Fruit fly (Drosophila melanogaster): ENCODE measurements around the gene Spt7.

The Spt7 gene

dm6 chrX:17870614-17871394 is 20.5 kb downstream of the Spt7 start:
- TF ChIP-seq Eip75B (GFP tag; optimal IDR thresholded peaks at IDR 0.05), result peak; percentile 12
- TF ChIP-seq CG34406 (GFP tag; optimal IDR thresholded peaks at IDR 0.05), result no peak
- no peak for TF ChIP-seq CG31627 (GFP tag; optimal IDR thresholded peaks at IDR 0.05)
- no peak for TF ChIP-seq acj6 (GFP tag; optimal IDR thresholded peaks at IDR 0.05)
- no peak for TF ChIP-seq CG7368 (GFP tag; optimal IDR thresholded peaks at IDR 0.05)
- no peak for TF ChIP-seq CG11294 (GFP tag; IDR thresholded peaks at IDR 0.05)
- no peak for TF ChIP-seq fd59A (GFP tag; optimal IDR thresholded peaks at IDR 0.05)
- TF ChIP-seq ss (GFP tag; optimal IDR thresholded peaks at IDR 0.05), result no peak
- no peak for TF ChIP-seq salr (GFP tag; optimal IDR thresholded peaks at IDR 0.05)
- TF ChIP-seq CG6854 (GFP tag; optimal IDR thresholded peaks at IDR 0.05), result peak; percentile 6
- no peak for TF ChIP-seq OdsH (GFP tag; optimal IDR thresholded peaks at IDR 0.05)
- TF ChIP-seq CG15336 (GFP tag; IDR thresholded peaks at IDR 0.05), result peak; percentile 37; the same call in 1 of the 2 replicates
- TF ChIP-seq CG1621 (tag; optimal IDR thresholded peaks at IDR 0.05), result no peak
- no peak for TF ChIP-seq CG10631 (GFP tag; optimal IDR thresholded peaks at IDR 0.05)
- peak; percentile 47 for TF ChIP-seq svp (GFP tag)
- no peak for TF ChIP-seq Gug (GFP tag; IDR thresholded peaks at IDR 0.05)
- peak; percentile 4 for TF ChIP-seq Hr4 (GFP tag; optimal IDR thresholded peaks at IDR 0.05)
- peak; percentile 54 for TF ChIP-seq Eip78C (GFP tag)
- no peak for TF ChIP-seq lz (GFP tag; optimal IDR thresholded peaks at IDR 0.05)
- TF ChIP-seq CG8319 (GFP tag; optimal IDR thresholded peaks at IDR 0.05), result no peak
- TF ChIP-seq dsx (GFP tag; optimal IDR thresholded peaks at IDR 0.05; ENCODE audit: poor library complexity, severe bottlenecking), result no peak
- TF ChIP-seq pdm3 (GFP tag; optimal IDR thresholded peaks at IDR 0.05), result no peak
- TF ChIP-seq Hr39 (GFP tag; optimal IDR thresholded peaks at IDR 0.05), result no peak
- no peak for TF ChIP-seq CG4318 (GFP tag; optimal IDR thresholded peaks at IDR 0.05)
- TF ChIP-seq Met (GFP tag; optimal IDR thresholded peaks at IDR 0.05), result no peak
- TF ChIP-seq CG6163 (GFP tag; IDR thresholded peaks at IDR 0.05), result peak; percentile 43; the same call in 2 of the 3 replicates
- TF ChIP-seq Hr38 (GFP tag; optimal IDR thresholded peaks at IDR 0.05), result no peak
- no peak for TF ChIP-seq Ets21C (GFP tag; optimal IDR thresholded peaks at IDR 0.05)
- TF ChIP-seq Eip93F (GFP tag; optimal IDR thresholded peaks at IDR 0.05), result no peak
- TF ChIP-seq fd85E (GFP tag; optimal IDR thresholded peaks at IDR 0.05), result no peak
- TF ChIP-seq CG11902 (GFP tag; optimal IDR thresholded peaks at IDR 0.05), result no peak
- TF ChIP-seq eg (GFP tag; IDR thresholded peaks at IDR 0.05), result 0 out of 3 replicates have a peak, but pooled peaks have one; percentile 23
- 0 out of 3 replicates have a peak, but pooled peaks have one; percentile 34 for TF ChIP-seq CG8119 (GFP tag; IDR thresholded peaks at IDR 0.05)
- no peak for TF ChIP-seq Smox (GFP tag; optimal IDR thresholded peaks at IDR 0.05)
- TF ChIP-seq Sox102F (GFP tag; optimal IDR thresholded peaks at IDR 0.05), result no peak
- TF ChIP-seq Lpt (GFP tag; optimal IDR thresholded peaks at IDR 0.05), result peak; percentile 24
- no peak for TF ChIP-seq CG8632 (GFP tag; optimal IDR thresholded peaks at IDR 0.05)

dm6 chrX:17872310-17872709 is 22.1 kb downstream of the Spt7 start:
- TF ChIP-seq CG3919 (GFP tag; optimal IDR thresholded peaks at IDR 0.05) (no peak), dsx (GFP tag; optimal IDR thresholded peaks at IDR 0.05; ENCODE audit: poor library complexity, severe bottlenecking) (no peak), achi (GFP tag; optimal IDR thresholded peaks at IDR 0.05) (no peak), ss (GFP tag; optimal IDR thresholded peaks at IDR 0.05) (no peak), fd85E (GFP tag; optimal IDR thresholded peaks at IDR 0.05) (no peak), CG10631 (GFP tag; optimal IDR thresholded peaks at IDR 0.05) (no peak), CG6808 (GFP tag; optimal IDR thresholded peaks at IDR 0.05) (peak; percentile 30), Ets21C (GFP tag; optimal IDR thresholded peaks at IDR 0.05) (no peak), dac (GFP tag; optimal IDR thresholded peaks at IDR 0.05) (no peak), CG16779 (tag; optimal IDR thresholded peaks at IDR 0.05) (no peak), cyc (GFP tag; optimal IDR thresholded peaks at IDR 0.05) (no peak), fkh (GFP tag; optimal IDR thresholded peaks at IDR 0.05) (peak; percentile 37), Hr4 (GFP tag; optimal IDR thresholded peaks at IDR 0.05) (no peak), CG15336 (GFP tag; IDR thresholded peaks at IDR 0.05) (no peak), CG6854 (GFP tag; optimal IDR thresholded peaks at IDR 0.05) (no peak), CG11762 (GFP tag; optimal IDR thresholded peaks at IDR 0.05; ENCODE audit: insufficient read depth) (no peak), CG34406 (GFP tag; optimal IDR thresholded peaks at IDR 0.05) (no peak), CG9139 (GFP tag; optimal IDR thresholded peaks at IDR 0.05) (no peak), CG3032 (tag; optimal IDR thresholded peaks at IDR 0.05) (no peak), Sox102F (GFP tag; optimal IDR thresholded peaks at IDR 0.05) (no peak), Eip78C (GFP tag) (peak; percentile 37), salr (GFP tag; optimal IDR thresholded peaks at IDR 0.05) (no peak), spab (GFP tag; optimal IDR thresholded peaks at IDR 0.05) (no peak)
